Worm (Caenorhabditis elegans) whole organism, L2 larva: ENCODE measurements around the gene zig-12.

Experiments used
- C34F6.9 ChIP-seq: fragments of 150-350 bp; optimal IDR thresholded peaks from 2 replicates; lab custom pipeline; 2014; ENCODE audit warnings: missing biosample characterization, missing genetic modification characterization
- R02D3.7 ChIP-seq: fragments of 150-350 bp; optimal IDR thresholded peaks from 2 replicates; lab custom pipeline; 2014; ENCODE audit warnings: missing biosample characterization, missing genetic modification characterization
- ZK546.5 ChIP-seq: sonication (generic microtip); optimal IDR thresholded peaks from 2 replicates; lab custom pipeline; 2017; ENCODE audit warnings: missing biosample characterization, missing genetic modification characterization
- ceh-16 ChIP-seq: fragments of 150-350 bp; optimal IDR thresholded peaks from 2 replicates; lab custom pipeline; 2014; ENCODE audit warnings: missing biosample characterization, missing genetic modification characterization
- crh-2 ChIP-seq: sonication (generic microtip); optimal IDR thresholded peaks from 2 replicates; lab custom pipeline; 2017; ENCODE audit warnings: missing biosample characterization, missing genetic modification characterization
- elt-3 ChIP-seq: sonication (generic microtip); optimal IDR thresholded peaks from 2 replicates; lab custom pipeline; 2017; ENCODE audit warnings: missing biosample characterization, missing genetic modification characterization
- fos-1 ChIP-seq: fragments of 150-350 bp; optimal IDR thresholded peaks from 2 replicates; lab custom pipeline; 2014; ENCODE audit warnings: missing biosample characterization, missing genetic modification characterization
- gmeb-1 ChIP-seq: fragments of 150-350 bp; optimal IDR thresholded peaks from 2 replicates; lab custom pipeline; 2014; ENCODE audit warnings: missing biosample characterization, missing genetic modification characterization
- mab-5 ChIP-seq: fragments of 150-350 bp; optimal IDR thresholded peaks from 2 replicates; lab custom pipeline; 2014; ENCODE audit warnings: missing biosample characterization, missing genetic modification characterization
- mbf-1 ChIP-seq: sonication (generic microtip); optimal IDR thresholded peaks from 2 replicates; lab custom pipeline; 2017; ENCODE audit warnings: missing biosample characterization, missing genetic modification characterization
- mdl-1 ChIP-seq, 2 experiments: fragments of 150-350 bp in 1 of 2; sonication (generic microtip) in 1 of 2; optimal IDR thresholded peaks; 2 replicates each; lab custom pipeline; 2017; ENCODE audit warnings: missing biosample characterization in 2 of 2, missing genetic modification characterization in 2 of 2
- nhr-11 ChIP-seq: fragments of 150-350 bp; optimal IDR thresholded peaks from 2 replicates; lab custom pipeline; 2014; ENCODE audit warnings: missing biosample characterization, missing genetic modification characterization
- nhr-12 ChIP-seq: fragments of 150-350 bp; optimal IDR thresholded peaks from 2 replicates; lab custom pipeline; 2014; ENCODE audit warnings: missing biosample characterization, missing genetic modification characterization
- nhr-6 ChIP-seq: fragments of 150-350 bp; optimal IDR thresholded peaks from 2 replicates; lab custom pipeline; 2014; ENCODE audit warnings: missing biosample characterization, missing genetic modification characterization
- snpc-4 ChIP-seq: fragments of 150-350 bp; optimal IDR thresholded peaks from 2 replicates; lab custom pipeline; 2014; ENCODE audit warnings: missing biosample characterization, missing genetic modification characterization
- unc-55 ChIP-seq: fragments of 150-350 bp; sonication (generic microtip); optimal IDR thresholded peaks from 3 replicates; lab custom pipeline; 2014; ENCODE audit warnings: missing biosample characterization, missing genetic modification reagents, missing genetic modification characterization
- ztf-11 ChIP-seq: sonication (generic microtip); optimal IDR thresholded peaks from 2 replicates; lab custom pipeline; 2017; ENCODE audit warnings: missing biosample characterization, missing genetic modification characterization

The zig-12 gene

DNA sequence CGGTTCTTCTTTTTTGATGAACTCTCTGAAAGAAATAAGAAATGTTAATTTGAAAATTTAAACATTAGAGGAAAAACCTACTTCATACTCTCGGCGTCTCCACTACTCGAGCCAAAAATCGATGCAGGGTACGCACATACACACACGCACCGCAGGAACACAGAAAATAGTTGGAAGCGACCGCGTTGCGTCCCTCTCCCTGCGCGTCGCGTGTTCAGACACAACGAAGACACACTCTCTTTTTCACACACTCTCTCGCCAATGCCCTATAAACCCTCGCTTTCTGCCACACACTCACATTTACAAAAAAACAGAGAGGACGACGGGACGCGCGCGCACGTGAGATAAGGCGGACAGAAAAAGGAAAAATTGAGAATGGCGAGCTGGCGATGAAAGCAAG is 47.2 kb downstream of the zig-12 start, which contains the start of gene R04E5.9 (continued):
- TF ChIP-seq gmeb-1 (tag; lab: Kevin White, UChicago) (peak; percentile 48), mab-5 (tag; lab: Kevin White, UChicago) (peak; percentile 48), nhr-6 (tag; lab: Kevin White, UChicago) (peak; percentile 42), mdl-1 (tag; optimal IDR thresholded peaks at IDR 0.05; lab: Kevin White, UChicago) (peak; percentile 84 to 95), fos-1 (tag; lab: Kevin White, UChicago) (peak; percentile 92), unc-55 (GFP tag; lab: Kevin White, UChicago) (peak; percentile 96), snpc-4 (peak; percentile 26)

DNA sequence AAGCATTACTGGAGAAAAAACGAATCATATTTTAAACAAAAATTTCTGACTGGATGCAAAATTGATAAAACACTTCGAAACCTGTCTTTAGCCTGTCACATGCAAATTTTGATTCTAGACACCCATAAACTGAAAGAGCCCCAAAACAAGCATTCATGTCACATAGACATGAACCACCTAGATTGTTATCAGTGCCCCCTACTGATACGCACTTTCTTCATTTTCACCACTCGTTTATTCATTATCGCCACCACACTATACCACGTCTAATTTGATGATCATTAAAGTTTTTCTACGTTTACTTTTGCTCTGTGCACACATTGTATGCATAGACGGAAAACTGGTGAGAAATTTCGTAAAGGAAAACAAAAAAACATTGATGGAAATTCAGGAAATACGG is 48.2 kb downstream of the zig-12 start, which contains the start of gene cnnm-2:
cnnm-2 (plus strand) TSS at position 190 of the 400 bp plus-strand sequence.
- TF ChIP-seq crh-2 (tag; lab: Kevin White, UChicago) (peak; percentile 53), ztf-11 (tag; lab: Kevin White, UChicago) (no peak), ceh-16 (tag; lab: Kevin White, UChicago) (no peak), nhr-12 (tag; lab: Kevin White, UChicago) (no peak), mab-5 (tag; lab: Kevin White, UChicago) (no peak), fos-1 (tag; lab: Kevin White, UChicago) (peak; percentile 82), mdl-1 (tag; optimal IDR thresholded peaks at IDR 0.05; lab: Kevin White, UChicago) (no peak), mbf-1 (tag; lab: Kevin White, UChicago) (no peak), unc-55 (GFP tag; lab: Kevin White, UChicago) (no peak), nhr-11 (tag; lab: Kevin White, UChicago) (no peak), snpc-4 (no peak), R02D3.7 (no peak), C34F6.9 (tag; lab: Kevin White, UChicago) (no peak), ZK546.5 (tag; lab: Kevin White, UChicago) (no peak), elt-3 (tag; lab: Kevin White, UChicago) (no peak)
